Fruit fly (Drosophila melanogaster): ENCODE results near the gene Poxm.

The Poxm gene

dm6 chr3R:8269740-8270139 is 63.9 kb downstream of the Poxm start, which contains the start of gene CG9630 (continued):
- TF ChIP-seq lilli (GFP tag; optimal IDR thresholded peaks at IDR 0.05) = no peak
- TF ChIP-seq CG3065 (GFP tag; optimal IDR thresholded peaks at IDR 0.05) = no peak
- peak; percentile 66 for TF ChIP-seq phol (tag; optimal IDR thresholded peaks at IDR 0.05)
- no peak for TF ChIP-seq fd3F (GFP tag; optimal IDR thresholded peaks at IDR 0.05)
- TF ChIP-seq TFAM (GFP tag; optimal IDR thresholded peaks at IDR 0.05) = no peak
- TF ChIP-seq Hr3 (GFP tag; optimal IDR thresholded peaks at IDR 0.05) = no peak
- TF ChIP-seq CG2678 (tag; optimal IDR thresholded peaks at IDR 0.05) = no peak
- no peak for TF ChIP-seq Optix (GFP tag; IDR thresholded peaks at IDR 0.05)
- no peak for TF ChIP-seq CG3281 (GFP tag; optimal IDR thresholded peaks at IDR 0.05)
- TF ChIP-seq pb (GFP tag; optimal IDR thresholded peaks at IDR 0.05) = no peak
- no peak for TF ChIP-seq CG4282 (GFP tag; optimal IDR thresholded peaks at IDR 0.05)
- TF ChIP-seq ssp (GFP tag; IDR thresholded peaks at IDR 0.05) = no peak
- peak; percentile 47 for TF ChIP-seq CG7987 (GFP tag; optimal IDR thresholded peaks at IDR 0.05)
- no peak for TF ChIP-seq kni (GFP tag; optimal IDR thresholded peaks at IDR 0.05)
- TF ChIP-seq CG10462 (GFP tag; optimal IDR thresholded peaks at IDR 0.05) = no peak
- TF ChIP-seq CG13123 (GFP tag; optimal IDR thresholded peaks at IDR 0.05) = no peak
- no peak for TF ChIP-seq lov (optimal IDR thresholded peaks at IDR 0.05)
- no peak for TF ChIP-seq lov (GFP tag; IDR thresholded peaks at IDR 0.05)
- no peak for TF ChIP-seq Mes4 (GFP tag; optimal IDR thresholded peaks at IDR 0.05)
- no peak for TF ChIP-seq CG12104 (GFP tag; optimal IDR thresholded peaks at IDR 0.05)
- TF ChIP-seq Ravus (GFP tag; IDR thresholded peaks at IDR 0.05) = no peak
- peak; percentile 87 for TF ChIP-seq ato (GFP tag; IDR thresholded peaks at IDR 0.05; ENCODE audit: partially characterized antibody)
- TF ChIP-seq Gug (GFP tag; IDR thresholded peaks at IDR 0.05) = no peak
- no peak for TF ChIP-seq CG7271 (tag; optimal IDR thresholded peaks at IDR 0.05)
- no peak for TF ChIP-seq CG5180 (GFP tag; optimal IDR thresholded peaks at IDR 0.05)
- TF ChIP-seq CG17359 (tag; optimal IDR thresholded peaks at IDR 0.05) = no peak
- TF ChIP-seq pzg (GFP tag; optimal IDR thresholded peaks at IDR 0.05) = peak; percentile 97
- TF ChIP-seq Dp (GFP tag; optimal IDR thresholded peaks at IDR 0.05) = peak; percentile 100
- no peak for TF ChIP-seq grau (tag; optimal IDR thresholded peaks at IDR 0.05)
- TF ChIP-seq Adf1 (GFP tag; IDR thresholded peaks at IDR 0.05) = 0 out of 2 replicates have a peak, but pooled peaks have one; percentile 16
- no peak for TF ChIP-seq CG7357 (GFP tag; IDR thresholded peaks at IDR 0.05)
- TF ChIP-seq CG15514 (GFP tag; optimal IDR thresholded peaks at IDR 0.05) = peak; percentile 87
- no peak for TF ChIP-seq CG10959 (GFP tag; IDR thresholded peaks at IDR 0.05)
- no peak for TF ChIP-seq lmd (GFP tag; IDR thresholded peaks at IDR 0.05)
- no peak for TF ChIP-seq ken (GFP tag; IDR thresholded peaks at IDR 0.05)
- no peak for TF ChIP-seq seq (GFP tag; IDR thresholded peaks at IDR 0.05)
- no peak for TF ChIP-seq CG11696 (GFP tag; IDR thresholded peaks at IDR 0.05)
- no peak for TF ChIP-seq al (GFP tag; IDR thresholded peaks at IDR 0.05)
- no peak for TF ChIP-seq CG6683 (GFP tag; optimal IDR thresholded peaks at IDR 0.05)
- TF ChIP-seq cas (GFP tag; IDR thresholded peaks at IDR 0.05) = no peak
- no peak for TF ChIP-seq CG4424 (GFP tag; optimal IDR thresholded peaks at IDR 0.05)
- no peak for TF ChIP-seq Kr (GFP tag; optimal IDR thresholded peaks at IDR 0.05)
- peak; percentile 51 for TF ChIP-seq oc (tag; optimal IDR thresholded peaks at IDR 0.05)
- 0 out of 3 replicates have a peak, but pooled peaks have one; percentile 44 for TF ChIP-seq knrl (GFP tag; IDR thresholded peaks at IDR 0.05; ENCODE audit: partially characterized antibody)
- TF ChIP-seq disco-r (GFP tag; optimal IDR thresholded peaks at IDR 0.05) = no peak
- no peak for TF ChIP-seq CG7839 (tag; optimal IDR thresholded peaks at IDR 0.05)
- no peak for TF ChIP-seq dan (GFP tag; IDR thresholded peaks at IDR 0.05)
- TF ChIP-seq Eip74EF (GFP tag; optimal IDR thresholded peaks at IDR 0.05) = no peak
- no peak for TF ChIP-seq CG12236 (GFP tag; optimal IDR thresholded peaks at IDR 0.05)
- no peak for TF ChIP-seq CG7556 (GFP tag; optimal IDR thresholded peaks at IDR 0.05)
- TF ChIP-seq pum (GFP tag; optimal IDR thresholded peaks at IDR 0.05) = no peak
- TF ChIP-seq MESR4 (GFP tag; optimal IDR thresholded peaks at IDR 0.05) = peak; percentile 77
